Worm (Caenorhabditis elegans): Measurements from ENCODE around the gene rbc-1.

- TF ChIP-seq ztf-11 (tag; optimal IDR thresholded peaks at IDR 0.05) (no peak), fkh-10 (GFP tag; optimal IDR thresholded peaks at IDR 0.05) (no peak), pha-4 (tag; optimal IDR thresholded peaks at IDR 0.05) (no peak), snpc-4 (tag; optimal IDR thresholded peaks at IDR 0.05) (no peak), lsy-12 (tag; optimal IDR thresholded peaks at IDR 0.05) (no peak), nhr-237 (tag; optimal IDR thresholded peaks at IDR 0.05) (no peak), nhr-76 (tag; optimal IDR thresholded peaks at IDR 0.05) (no peak), ceh-28 (tag; optimal IDR thresholded peaks at IDR 0.05) (no peak), unc-39 (tag; optimal IDR thresholded peaks at IDR 0.05) (no peak), nhr-25 (tag; optimal IDR thresholded peaks at IDR 0.05) (no peak), ztf-4 (tag; optimal IDR thresholded peaks at IDR 0.05) (no peak), nhr-28 (tag; optimal IDR thresholded peaks at IDR 0.05) (no peak), unc-62 (GFP tag; optimal IDR thresholded peaks at IDR 0.05) (no peak), elt-3 (tag; optimal IDR thresholded peaks at IDR 0.05) (no peak)
These were observed 34.2 kb downstream of the rbc-1 start, which contains the start of gene F54E4.4 for ce11 chrX:14645392-14645791.

Measured in whole organism, L3 larva.